Fruit fly (Drosophila melanogaster): ENCODE measurements around the gene wol.

The wol gene

dm6 chr2L:8328526-8329097, 25.8 kb upstream of the wol start:
- TF ChIP-seq chinmo (GFP tag; IDR thresholded peaks at IDR 0.05; ENCODE audit: partially characterized antibody) = peak; percentile 93
- TF ChIP-seq Stat92E (GFP tag; optimal IDR thresholded peaks at IDR 0.05) = no peak
- TF ChIP-seq Deaf1 (tag; optimal IDR thresholded peaks at IDR 0.05) = peak; percentile 56
- peak; percentile 13 for TF ChIP-seq Med (GFP tag)
- no peak for TF ChIP-seq CG4854 (GFP tag; optimal IDR thresholded peaks at IDR 0.05)
- TF ChIP-seq Trl (optimal IDR thresholded peaks at IDR 0.05) = peak; percentile 34 to 47
- no peak for TF ChIP-seq Trl (GFP tag; optimal IDR thresholded peaks at IDR 0.05)
- TF ChIP-seq pnt (GFP tag; optimal IDR thresholded peaks at IDR 0.05) = no peak
- TF ChIP-seq CG10565 (GFP tag; optimal IDR thresholded peaks at IDR 0.05) = no peak
- peak; percentile 72 for TF ChIP-seq CG34376 (GFP tag; optimal IDR thresholded peaks at IDR 0.05)
- TF ChIP-seq gem (tag; optimal IDR thresholded peaks at IDR 0.05) = peak; percentile 51
- peak; percentile 24; the same call in 1 of the 2 replicates for TF ChIP-seq CG13287 (GFP tag; IDR thresholded peaks at IDR 0.05; ENCODE audit: partially characterized antibody)
- no peak for TF ChIP-seq ac (GFP tag; optimal IDR thresholded peaks at IDR 0.05)
- TF ChIP-seq CG17802 (tag; optimal IDR thresholded peaks at IDR 0.05) = no peak

dm6 chr2L:8327783-8328327, 25.1 kb upstream of the wol start:
- peak; percentile 64 for TF ChIP-seq CG34376 (GFP tag; optimal IDR thresholded peaks at IDR 0.05)
- no peak for TF ChIP-seq ara (GFP tag; IDR thresholded peaks at IDR 0.05)
- TF ChIP-seq Pdp1 (GFP tag; optimal IDR thresholded peaks at IDR 0.05) = peak in 1 of 2 experiments; percentile 51
- no peak for TF ChIP-seq CG15073 (GFP tag; optimal IDR thresholded peaks at IDR 0.05)
- no peak for TF ChIP-seq CG3065 (GFP tag; optimal IDR thresholded peaks at IDR 0.05)
- TF ChIP-seq sug (tag; optimal IDR thresholded peaks at IDR 0.05) = peak; percentile 13
- TF ChIP-seq CG15514 (GFP tag; optimal IDR thresholded peaks at IDR 0.05) = peak; percentile 45
- TF ChIP-seq chinmo (GFP tag; IDR thresholded peaks at IDR 0.05; ENCODE audit: partially characterized antibody) = peak; percentile 71; the same call in 2 of the 4 replicates
- TF ChIP-seq gem (tag; optimal IDR thresholded peaks at IDR 0.05) = peak; percentile 61
- TF ChIP-seq Meics (GFP tag; optimal IDR thresholded peaks at IDR 0.05) = peak; percentile 54

dm6 chr2L:8327272-8327555, 24.4 kb upstream of the wol start, which contains the start of gene CG14275:
TSS of gene CG14275 (plus strand) at chr2L:8327456.
- TF ChIP-seq Bdp1 (GFP tag; optimal IDR thresholded peaks at IDR 0.05) = no peak
- no peak for TF ChIP-seq CG2678 (tag; optimal IDR thresholded peaks at IDR 0.05)
- peak; percentile 36 for TF ChIP-seq CG13894 (tag; optimal IDR thresholded peaks at IDR 0.05)
- TF ChIP-seq CG15601 (tag; optimal IDR thresholded peaks at IDR 0.05) = no peak
- no peak for TF ChIP-seq Lhr (GFP tag; optimal IDR thresholded peaks at IDR 0.05)
- peak in 1 of 2 experiments; percentile 11 for TF ChIP-seq crp (GFP tag; optimal IDR thresholded peaks at IDR 0.05)
- no peak for TF ChIP-seq CG14667 (GFP tag; IDR thresholded peaks at IDR 0.05)
- 0 out of 4 replicates have a peak, but pooled peaks have one; percentile 4 for TF ChIP-seq chinmo (GFP tag; IDR thresholded peaks at IDR 0.05; ENCODE audit: partially characterized antibody)
- no peak for TF ChIP-seq CG8944 (GFP tag; optimal IDR thresholded peaks at IDR 0.05)

DNA sequence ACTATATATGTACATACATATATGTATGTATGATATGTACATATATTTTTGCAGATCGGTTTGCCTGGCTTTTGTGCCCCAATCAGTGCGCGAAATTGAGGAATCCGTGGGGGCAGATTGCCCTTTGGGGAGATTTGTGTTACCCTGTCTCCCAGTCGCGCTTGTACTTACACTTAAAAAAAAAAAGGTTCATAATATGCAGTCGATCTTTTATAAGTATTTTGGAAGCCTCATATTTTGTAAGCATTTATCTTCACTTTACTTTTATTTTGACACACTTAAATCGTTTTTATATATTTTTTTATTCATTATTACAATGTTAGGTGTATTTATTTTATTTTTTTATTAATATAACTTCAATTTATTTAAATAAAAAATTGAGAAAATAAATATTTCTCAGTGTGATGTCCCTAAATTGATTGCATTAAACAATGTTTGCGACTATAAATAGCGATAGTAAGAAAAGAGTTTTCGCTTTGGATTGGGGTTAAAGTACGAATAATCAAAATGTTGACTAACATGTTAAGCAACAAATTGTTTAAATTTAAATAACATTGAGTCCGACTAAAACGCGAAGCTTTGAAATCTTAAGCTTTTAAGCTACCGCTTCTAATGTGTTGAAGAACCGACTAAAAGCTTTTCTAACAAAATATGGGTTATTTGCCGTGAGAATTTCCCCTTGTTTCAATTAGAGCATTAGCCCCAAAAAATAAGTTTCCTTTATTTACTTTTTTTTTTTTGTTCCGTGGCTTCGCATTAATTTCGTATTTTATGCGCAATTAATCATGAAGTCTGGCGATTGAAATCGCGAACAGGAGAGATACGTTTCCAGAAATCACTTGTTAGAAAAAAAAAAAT, 23.9 kb upstream of the wol start:
- TF ChIP-seq CG13287 (GFP tag; IDR thresholded peaks at IDR 0.05; ENCODE audit: partially characterized antibody) (peak; percentile 8; the same call in 1 of the 2 replicates), pita (GFP tag; optimal IDR thresholded peaks at IDR 0.05) (peak; percentile 1), gem (tag; optimal IDR thresholded peaks at IDR 0.05) (peak; percentile 61), CoRest (tag; optimal IDR thresholded peaks at IDR 0.05) (peak; percentile 28), Fer1 (GFP tag; optimal IDR thresholded peaks at IDR 0.05) (peak; percentile 25), CG10321 (GFP tag; IDR thresholded peaks at IDR 0.05) (no peak), chinmo (GFP tag; IDR thresholded peaks at IDR 0.05; ENCODE audit: partially characterized antibody) (0 out of 4 replicates have a peak, but pooled peaks have one; percentile 55), Lim3 (GFP tag; IDR thresholded peaks at IDR 0.05) (no peak), Drgx (GFP tag; IDR thresholded peaks at IDR 0.05) (0 out of 2 replicates have a peak, but pooled peaks have one; percentile 35), CG4360 (GFP tag; IDR thresholded peaks at IDR 0.05) (no peak), sens (GFP tag) (peak; percentile 18), Ptx1 (GFP tag; IDR thresholded peaks at IDR 0.05) (0 out of 2 replicates have a peak, but pooled peaks have one; percentile 18), PHDP (tag; optimal IDR thresholded peaks at IDR 0.05) (peak; percentile 38), CG7839 (tag; optimal IDR thresholded peaks at IDR 0.05) (peak; percentile 41), ATbp (GFP tag; optimal IDR thresholded peaks at IDR 0.05) (no peak), Hmr (GFP tag; optimal IDR thresholded peaks at IDR 0.05) (peak; percentile 60)
